Fruit fly (Drosophila melanogaster) whole organism, embryonic: ENCODE results near the gene CG43707.
A peak's percentile ranks its signal among the peaks of the same experiment; 100 is the strongest.

Source experiments
- C15 ChIP-seq: fragments of 200-800 bp; sonication (Bioruptor generic); IDR thresholded peaks from 3 replicates; pipeline ENCODE4 v1.3.6; 2022; ENCODE audit warnings: missing biosample characterization, missing genetic modification characterization
- CG10654 ChIP-seq: fragments of 200-800 bp; sonication (Bioruptor generic); optimal IDR thresholded peaks from 2 replicates; lab custom pipeline; 2016; ENCODE audit warnings: missing biosample characterization, missing genetic modification characterization
- CG1233 ChIP-seq: fragments of 200-800 bp; sonication (Bioruptor generic); optimal IDR thresholded peaks from 4 replicates; lab custom pipeline; 2018; ENCODE audit warnings: missing biosample characterization, mild to moderate bottlenecking, missing genetic modification characterization
- CG13296 ChIP-seq: fragments of 200-800 bp; sonication (Bioruptor generic); optimal IDR thresholded peaks from 3 replicates; lab custom pipeline; 2018; ENCODE audit warnings: missing biosample characterization, mild to moderate bottlenecking, missing genetic modification characterization
- CG13894 ChIP-seq: fragments of 200-800 bp; sonication (Bioruptor generic); optimal IDR thresholded peaks from 3 replicates; lab custom pipeline; 2018; ENCODE audit warnings: missing biosample characterization, mild to moderate bottlenecking, missing genetic modification characterization, moderate library complexity
- CG15696 ChIP-seq: fragments of 200-800 bp; sonication (Bioruptor generic); optimal IDR thresholded peaks from 2 replicates; lab custom pipeline; 2019; ENCODE audit warnings: missing biosample characterization, mild to moderate bottlenecking, missing genetic modification characterization, moderate library complexity
- CG17568 ChIP-seq: fragments of 200-800 bp; sonication (Bioruptor generic); optimal IDR thresholded peaks from 2 replicates; lab custom pipeline; 2018; ENCODE audit warnings: missing biosample characterization, mild to moderate bottlenecking, missing genetic modification characterization, moderate library complexity
- CG30403 ChIP-seq: fragments of 200-800 bp; sonication (Bioruptor generic); optimal IDR thresholded peaks from 3 replicates; lab custom pipeline; 2016; ENCODE audit warnings: missing biosample characterization, missing genetic modification characterization
- CG3281 ChIP-seq: fragments of 200-800 bp; sonication (Bioruptor generic); optimal IDR thresholded peaks from 3 replicates; lab custom pipeline; 2017; ENCODE audit warnings: missing biosample characterization, mild to moderate bottlenecking, missing genetic modification characterization
- CG4282 ChIP-seq: fragments of 200-800 bp; sonication (Bioruptor generic); optimal IDR thresholded peaks from 2 replicates; lab custom pipeline; 2016; ENCODE audit warnings: missing biosample characterization, missing genetic modification characterization
- CG4424 ChIP-seq: fragments of 200-800 bp; sonication (Bioruptor generic); optimal IDR thresholded peaks from 3 replicates; lab custom pipeline; 2016; ENCODE audit warnings: missing biosample characterization, missing genetic modification characterization
- CG6689 ChIP-seq: fragments of 200-800 bp; sonication (Bioruptor generic); IDR thresholded peaks from 2 replicates; pipeline ENCODE4 v1.3.6; 2022; ENCODE audit warnings: missing biosample characterization, missing genetic modification characterization
- Chrac-16 ChIP-seq: fragments of 200-800 bp; sonication (Bioruptor generic); optimal IDR thresholded peaks from 3 replicates; lab custom pipeline; 2016; ENCODE audit warnings: missing biosample characterization, missing genetic modification characterization
- D19A ChIP-seq: fragments of 200-800 bp; optimal IDR thresholded peaks from 3 replicates; lab custom pipeline; 2019; ENCODE audit warnings: missing biosample characterization, mild to moderate bottlenecking, missing genetic modification characterization, moderate library complexity
- Deaf1 ChIP-seq: fragments of 200-800 bp; optimal IDR thresholded peaks from 3 replicates; lab custom pipeline; 2019; ENCODE audit warnings: missing biosample characterization, mild to moderate bottlenecking, missing genetic modification characterization, moderate library complexity
- Eip74EF ChIP-seq, 2 experiments: fragments of 200-800 bp in 1 of 2; fragments of >200 bp in 1 of 2; sonication (Bioruptor generic) in 1 of 2; optimal IDR thresholded peaks; 2 replicates each; lab custom pipeline; 2017 to 2019; ENCODE audit warnings: missing biosample characterization in 2 of 2, missing genetic modification characterization in 2 of 2, mild to moderate bottlenecking in 1 of 2, moderate library complexity in 1 of 2
- Nf-YA ChIP-seq: fragments of 200-800 bp; sonication (Bioruptor generic); IDR thresholded peaks from 2 replicates; pipeline ENCODE4 v1.3.6; 2022; ENCODE audit warnings: missing biosample characterization, missing genetic modification characterization
- Pdp1 ChIP-seq, 2 experiments: fragments of 200-800 bp; sonication (Bioruptor generic); optimal IDR thresholded peaks; 3 replicates each; lab custom pipeline; 2016; ENCODE audit warnings: missing biosample characterization in 2 of 2, missing genetic modification characterization in 2 of 2, mild to moderate bottlenecking in 1 of 2, moderate library complexity in 1 of 2
- Rfx ChIP-seq: fragments of 200-800 bp; sonication (Bioruptor generic); IDR thresholded peaks from 2 replicates; pipeline ENCODE4 v1.3.6; 2022; ENCODE audit warnings: missing biosample characterization, missing genetic modification characterization
- Stat92E ChIP-seq, 3 experiments: fragments of >200 bp in 2 of 3; fragments of 200-800 bp in 1 of 3; sonication (Bioruptor generic) in 1 of 3; optimal IDR thresholded peaks; 2 replicates each; lab custom pipeline; 2017 to 2019; ENCODE audit warnings: missing biosample characterization in 3 of 3, missing genetic modification characterization in 3 of 3, mild to moderate bottlenecking in 1 of 3, moderate library complexity in 1 of 3
- Tbp ChIP-seq: fragments of >200 bp; optimal IDR thresholded peaks from 2 replicates; lab custom pipeline; 2018; ENCODE audit warnings: missing biosample characterization, missing genetic modification characterization
- Trl ChIP-seq, 3 experiments: fragments of >200 bp in 2 of 3; fragments of 200-800 bp in 1 of 3; sonication (Bioruptor generic) in 1 of 3; optimal IDR thresholded peaks; 2 replicates in 1 of 3; 3 replicates in 2 of 3; lab custom pipeline; 2016 to 2017; ENCODE audit warnings: missing biosample characterization in 1 of 3, missing genetic modification characterization in 1 of 3
- YL-1 ChIP-seq: fragments of 200-800 bp; sonication (Bioruptor generic); optimal IDR thresholded peaks from 3 replicates; lab custom pipeline; 2017; ENCODE audit warnings: missing biosample characterization, mild to moderate bottlenecking, missing genetic modification characterization
- bsh ChIP-seq, 2 experiments: fragments of 200-800 bp; sonication (Bioruptor generic); optimal IDR thresholded peaks; 2 replicates each; lab custom pipeline; 2017 to 2018; ENCODE audit warnings: mild to moderate bottlenecking in 2 of 2, missing biosample characterization in 2 of 2, missing genetic modification characterization in 2 of 2, moderate library complexity in 1 of 2
- cg ChIP-seq: fragments of 200-800 bp; sonication (Bioruptor generic); optimal IDR thresholded peaks from 3 replicates; lab custom pipeline; 2019; ENCODE audit warnings: missing biosample characterization, mild to moderate bottlenecking, missing genetic modification characterization, moderate library complexity
- chinmo ChIP-seq: fragments of 200-800 bp; sonication (Bioruptor generic); IDR thresholded peaks from 4 replicates; pipeline ENCODE4 v1.3.6; 2022; ENCODE audit warnings: missing biosample characterization, missing genetic modification characterization; ENCODE audit not compliant: partially characterized antibody
- crol ChIP-seq: fragments of 200-800 bp; sonication (Bioruptor generic); IDR thresholded peaks from 2 replicates; pipeline ENCODE4 v1.3.6; 2022; ENCODE audit warnings: missing biosample characterization, missing genetic modification characterization
- dmrt99B ChIP-seq: fragments of 200-800 bp; sonication (Bioruptor generic); optimal IDR thresholded peaks from 2 replicates; lab custom pipeline; 2018; ENCODE audit warnings: missing biosample characterization, mild to moderate bottlenecking, missing genetic modification characterization, moderate library complexity
- klu ChIP-seq: fragments of 200-800 bp; sonication (Bioruptor generic); IDR thresholded peaks from 2 replicates; pipeline ENCODE4 v1.3.6; 2022; ENCODE audit warnings: missing biosample characterization, missing genetic modification characterization
- kni ChIP-seq: fragments of 200-800 bp; sonication (Bioruptor generic); optimal IDR thresholded peaks from 3 replicates; lab custom pipeline; 2017; ENCODE audit warnings: mild to moderate bottlenecking, missing biosample characterization, missing genetic modification reagents, missing genetic modification characterization
- lov ChIP-seq, 2 experiments: fragments of 200-800 bp in 1 of 2; fragments of >200 bp in 1 of 2; sonication (Bioruptor generic) in 1 of 2; IDR thresholded peaks in 1 of 2; optimal IDR thresholded peaks in 1 of 2; 2 replicates in 1 of 2; 3 replicates in 1 of 2; pipeline versions ENCODE4 v1.3.6 to Lab custom; 2017 to 2022; ENCODE audit warnings: missing biosample characterization in 1 of 2, missing genetic modification characterization in 1 of 2
- nom ChIP-seq: fragments of 200-800 bp; sonication (Bioruptor generic); optimal IDR thresholded peaks from 2 replicates; lab custom pipeline; 2017; ENCODE audit warnings: missing biosample characterization, missing genetic modification characterization, mild to moderate bottlenecking, moderate library complexity, missing genetic modification reagents
- otp ChIP-seq: fragments of 200-800 bp; sonication (Bioruptor generic); IDR thresholded peaks from 3 replicates; pipeline ENCODE4, ENCODE4 v1.3.6; 2022; ENCODE audit warnings: missing biosample characterization, missing genetic modification characterization
- prd ChIP-seq, 3 experiments: fragments of >200 bp in 2 of 3; fragments of 200-800 bp in 1 of 3; sonication (Bioruptor generic) in 1 of 3; optimal IDR thresholded peaks in 2 of 3; IDR thresholded peaks in 1 of 3; 2 replicates in 2 of 3; 3 replicates in 1 of 3; pipeline versions ENCODE4 v1.3.6 to Lab custom; 2017 to 2022; ENCODE audit warnings: missing biosample characterization in 1 of 3, missing genetic modification characterization in 1 of 3
- pros ChIP-seq: fragments of 200-800 bp; sonication (Bioruptor generic); optimal IDR thresholded peaks from 3 replicates; lab custom pipeline; 2019; ENCODE audit warnings: missing biosample characterization, mild to moderate bottlenecking, missing genetic modification characterization, moderate library complexity
- sd ChIP-seq: fragments of 200-800 bp; sonication (Bioruptor generic); optimal IDR thresholded peaks from 3 replicates; lab custom pipeline; 2018; ENCODE audit warnings: missing biosample characterization, mild to moderate bottlenecking, missing genetic modification characterization, moderate library complexity
- sug ChIP-seq: fragments of 200-800 bp; optimal IDR thresholded peaks from 2 replicates; lab custom pipeline; 2019; ENCODE audit warnings: missing biosample characterization, mild to moderate bottlenecking, missing genetic modification characterization, moderate library complexity
- tgo ChIP-seq: fragments of 200-800 bp; sonication (Bioruptor generic); IDR thresholded peaks from 3 replicates; pipeline ENCODE4 v1.3.6; 2022; ENCODE audit warnings: missing biosample characterization, missing genetic modification characterization
- tna ChIP-seq: fragments of 200-800 bp; sonication (Bioruptor generic); IDR thresholded peaks from 2 replicates; pipeline ENCODE4 v1.3.6; 2022; ENCODE audit warnings: missing biosample characterization, missing genetic modification characterization; ENCODE audit not compliant: partially characterized antibody
- trem ChIP-seq: fragments of 200-800 bp; optimal IDR thresholded peaks from 3 replicates; lab custom pipeline; 2019; ENCODE audit warnings: missing biosample characterization, mild to moderate bottlenecking, missing genetic modification characterization, moderate library complexity
- ttk ChIP-seq: fragments of 200-800 bp; sonication (Bioruptor generic); IDR thresholded peaks from 2 replicates; pipeline ENCODE4 v2.1.2; 2022; ENCODE audit warnings: missing biosample characterization, missing genetic modification characterization

The CG43707 gene

dm6 chr2L:3772937-3773623 is 16.0 kb downstream of the CG43707 start (continued):
- TF ChIP-seq Stat92E (GFP tag; optimal IDR thresholded peaks at IDR 0.05; lab: Kevin White, UChicago) (peak in 1 of 3 experiments; percentile 22), CG6689 (GFP tag; lab: Robert Waterston, UW) (peak; percentile 55; the same call in 1 of the 2 replicates), otp (0 out of 3 replicates have a peak, but pooled peaks have one; percentile 51), lov (optimal IDR thresholded peaks at IDR 0.05; lab: Kevin White, UChicago) (no peak), lov (GFP tag; IDR thresholded peaks at IDR 0.05; lab: Robert Waterston, UW) (no peak), tgo (peak; percentile 52; the same call in 2 of the 3 replicates), CG4424 (GFP tag; lab: Kevin White, UChicago) (peak; percentile 48), Chrac-16 (GFP tag; lab: Kevin White, UChicago) (peak; percentile 23), C15 (GFP tag; lab: Robert Waterston, UW) (no peak), ttk (GFP tag; lab: Robert Waterston, UW) (peak; percentile 37; the same call in 1 of the 2 replicates), CG10654 (GFP tag; lab: Kevin White, UChicago) (no peak), CG3281 (GFP tag; lab: Kevin White, UChicago) (peak; percentile 43), Eip74EF (GFP tag; optimal IDR thresholded peaks at IDR 0.05; lab: Kevin White, UChicago) (peak in 1 of 2 experiments; percentile 43), crol (GFP tag; lab: Robert Waterston, UW) (peak; percentile 98), CG15696 (tag; lab: Kevin White, UChicago) (peak; percentile 47), Pdp1 (GFP tag; optimal IDR thresholded peaks at IDR 0.05; lab: Kevin White, UChicago) (peak; percentile 6 to 9), Trl (optimal IDR thresholded peaks at IDR 0.05; lab: Kevin White, UChicago) (peak; percentile 49 to 51), Trl (GFP tag; optimal IDR thresholded peaks at IDR 0.05; lab: Kevin White, UChicago) (no peak), klu (GFP tag; lab: Robert Waterston, UW) (0 out of 2 replicates have a peak, but pooled peaks have one; percentile 19), CG1233 (GFP tag; lab: Kevin White, UChicago) (peak; percentile 51), trem (tag; lab: Kevin White, UChicago) (peak; percentile 43), sd (tag; lab: Kevin White, UChicago) (peak; percentile 52), prd (optimal IDR thresholded peaks at IDR 0.05; lab: Kevin White, UChicago) (no peak), prd (GFP tag; IDR thresholded peaks at IDR 0.05; lab: Robert Waterston, UW) (peak; percentile 47; the same call in 1 of the 3 replicates), CG4282 (GFP tag; lab: Kevin White, UChicago) (no peak), sug (tag; lab: Kevin White, UChicago) (peak; percentile 32), YL-1 (peak; percentile 28), Rfx (0 out of 2 replicates have a peak, but pooled peaks have one; percentile 31), CG17568 (GFP tag; lab: Kevin White, UChicago) (peak; percentile 56), bsh (GFP tag; optimal IDR thresholded peaks at IDR 0.05; lab: Kevin White, UChicago) (peak in 1 of 2 experiments; percentile 10), CG13296 (GFP tag; lab: Kevin White, UChicago) (peak; percentile 43), cg (GFP tag; lab: Kevin White, UChicago) (peak; percentile 44)

- TF ChIP-seq CG30403 (GFP tag; lab: Kevin White, UChicago) (no peak), tna (GFP tag; lab: Robert Waterston, UW) (no peak), chinmo (peak; percentile 83; the same call in 2 of the 4 replicates), CG13894 (peak; percentile 68), Deaf1 (tag; lab: Kevin White, UChicago) (peak; percentile 58), sd (tag; lab: Kevin White, UChicago) (peak; percentile 18), Nf-YA (no peak), pros (GFP tag; lab: Kevin White, UChicago) (peak; percentile 32), D19A (no peak), nom (GFP tag; lab: Kevin White, UChicago) (peak; percentile 54), Tbp (GFP tag; lab: Kevin White, UChicago) (no peak), dmrt99B (tag; lab: Kevin White, UChicago) (no peak), kni (GFP tag; lab: Kevin White, UChicago) (peak; percentile 61)
Measured at dm6 chr2L:3773624-3773978, 16.5 kb downstream of the CG43707 start.
